Fruit fly (Drosophila melanogaster) whole organism, embryonic: ENCODE results near the gene CG8176.

Experiments
- ATbp ChIP-seq: fragments of 200-800 bp; sonication (Bioruptor generic); optimal IDR thresholded peaks from 2 replicates; lab custom pipeline; 2017; ENCODE audit warnings: missing biosample characterization, mild to moderate bottlenecking, missing genetic modification characterization, missing genetic modification reagents
- Ada2b ChIP-seq: fragments of 200-800 bp; sonication (Bioruptor generic); IDR thresholded peaks from 2 replicates; pipeline ENCODE4 v1.3.6; 2022; ENCODE audit warnings: missing biosample characterization, missing genetic modification characterization
- Adf1 ChIP-seq: fragments of 200-800 bp; sonication (Bioruptor generic); IDR thresholded peaks from 2 replicates; pipeline ENCODE4 v1.3.6; 2022; ENCODE audit warnings: missing biosample characterization, missing genetic modification characterization
- C15 ChIP-seq: fragments of 200-800 bp; sonication (Bioruptor generic); IDR thresholded peaks from 3 replicates; pipeline ENCODE4 v1.3.6; 2022; ENCODE audit warnings: missing biosample characterization, missing genetic modification characterization
- CG10565 ChIP-seq: fragments of 200-800 bp; sonication (Bioruptor generic); optimal IDR thresholded peaks from 3 replicates; lab custom pipeline; 2016; ENCODE audit warnings: missing biosample characterization, mild to moderate bottlenecking, missing genetic modification characterization
- CG11398 ChIP-seq: fragments of 200-800 bp; sonication (Bioruptor generic); optimal IDR thresholded peaks from 2 replicates; lab custom pipeline; 2016; ENCODE audit warnings: missing biosample characterization, missing genetic modification characterization
- CG11504 ChIP-seq: fragments of 200-800 bp; sonication (Bioruptor generic); optimal IDR thresholded peaks from 3 replicates; lab custom pipeline; 2019; ENCODE audit warnings: missing biosample characterization, mild to moderate bottlenecking, missing genetic modification characterization, moderate library complexity
- CG12236 ChIP-seq: fragments of 200-800 bp; sonication (Bioruptor generic); optimal IDR thresholded peaks from 2 replicates; lab custom pipeline; 2016; ENCODE audit warnings: missing biosample characterization, missing genetic modification characterization
- CG12744 ChIP-seq: fragments of 200-800 bp; sonication (Bioruptor generic); optimal IDR thresholded peaks from 2 replicates; lab custom pipeline; 2016; ENCODE audit warnings: missing biosample characterization, missing genetic modification characterization
- CG1602 ChIP-seq: fragments of 200-800 bp; sonication (Bioruptor generic); optimal IDR thresholded peaks from 3 replicates; lab custom pipeline; 2016; ENCODE audit warnings: missing biosample characterization, missing genetic modification characterization
- CG18476 ChIP-seq: fragments of 200-800 bp; sonication (Bioruptor generic); optimal IDR thresholded peaks from 2 replicates; lab custom pipeline; 2016; ENCODE audit warnings: missing biosample characterization, mild to moderate bottlenecking, missing genetic modification characterization
- CG18764 ChIP-seq: fragments of 200-800 bp; sonication (Bioruptor generic); optimal IDR thresholded peaks from 3 replicates; lab custom pipeline; 2016; ENCODE audit warnings: missing biosample characterization, missing genetic modification characterization
- CG32767 ChIP-seq: fragments of 200-800 bp; sonication (Bioruptor generic); IDR thresholded peaks from 2 replicates; pipeline ENCODE4 v1.3.6; 2022; ENCODE audit warnings: missing biosample characterization, missing genetic modification characterization
- CG33213 ChIP-seq: fragments of 200-800 bp; sonication (Bioruptor generic); optimal IDR thresholded peaks from 3 replicates; lab custom pipeline; 2016; ENCODE audit warnings: missing biosample characterization, missing genetic modification characterization
- CG34224 ChIP-seq: fragments of 200-800 bp; sonication (Bioruptor generic); IDR thresholded peaks from 3 replicates; pipeline ENCODE4 v1.3.6; 2022; ENCODE audit warnings: missing biosample characterization, missing genetic modification characterization; ENCODE audit not compliant: partially characterized antibody
- CG4854 ChIP-seq: fragments of 200-800 bp; sonication (Bioruptor generic); optimal IDR thresholded peaks from 2 replicates; lab custom pipeline; 2016; ENCODE audit warnings: missing biosample characterization, missing genetic modification characterization, inconsistent platforms
- CG9932 ChIP-seq: fragments of 200-800 bp; sonication (Bioruptor generic); IDR thresholded peaks from 2 replicates; pipeline ENCODE4 v1.3.6; 2022; ENCODE audit warnings: missing biosample characterization, missing genetic modification characterization
- Dad ChIP-seq: fragments of 200-800 bp; sonication (Bioruptor generic); optimal IDR thresholded peaks from 3 replicates; lab custom pipeline; 2016; ENCODE audit warnings: missing biosample characterization, missing genetic modification characterization
- Deaf1 ChIP-seq: fragments of 200-800 bp; optimal IDR thresholded peaks from 3 replicates; lab custom pipeline; 2019; ENCODE audit warnings: missing biosample characterization, mild to moderate bottlenecking, missing genetic modification characterization, moderate library complexity
- Doc3 ChIP-seq: fragments of 200-800 bp; sonication (Bioruptor generic); IDR thresholded peaks from 3 replicates; pipeline ENCODE4 v1.3.6; 2022; ENCODE audit warnings: missing biosample characterization, missing genetic modification characterization; ENCODE audit not compliant: partially characterized antibody
- HmgD ChIP-seq: fragments of 200-800 bp; sonication (Bioruptor generic); optimal IDR thresholded peaks from 3 replicates; lab custom pipeline; 2016; ENCODE audit warnings: missing biosample characterization, missing genetic modification characterization
- Jarid2 ChIP-seq: fragments of 200-800 bp; sonication (Bioruptor generic); optimal IDR thresholded peaks from 3 replicates; lab custom pipeline; 2017; ENCODE audit warnings: mild to moderate bottlenecking, missing biosample characterization, missing genetic modification reagents, missing genetic modification characterization
- Ravus ChIP-seq: fragments of 200-800 bp; sonication (Bioruptor generic); IDR thresholded peaks from 2 replicates; pipeline ENCODE4 v1.3.6; 2022; ENCODE audit warnings: missing biosample characterization, missing genetic modification characterization
- ap ChIP-seq: fragments of 200-800 bp; sonication (Bioruptor generic); IDR thresholded peaks from 2 replicates; pipeline ENCODE4 v1.3.6; 2022; ENCODE audit warnings: missing biosample characterization, missing genetic modification characterization
- ara ChIP-seq: fragments of 200-800 bp; sonication (Bioruptor generic); IDR thresholded peaks from 2 replicates; pipeline ENCODE4 v1.3.6; 2022; ENCODE audit warnings: missing biosample characterization, missing genetic modification characterization
- ase ChIP-seq: fragments of 200-800 bp; sonication (Bioruptor generic); IDR thresholded peaks from 3 replicates; pipeline ENCODE4 v1.3.6; 2022; ENCODE audit warnings: missing biosample characterization, missing genetic modification characterization
- br ChIP-seq: fragments of >200 bp; optimal IDR thresholded peaks from 2 replicates; lab custom pipeline; 2017
- cg ChIP-seq: fragments of 200-800 bp; sonication (Bioruptor generic); optimal IDR thresholded peaks from 3 replicates; lab custom pipeline; 2019; ENCODE audit warnings: missing biosample characterization, mild to moderate bottlenecking, missing genetic modification characterization, moderate library complexity
- crol ChIP-seq: fragments of 200-800 bp; sonication (Bioruptor generic); IDR thresholded peaks from 2 replicates; pipeline ENCODE4 v1.3.6; 2022; ENCODE audit warnings: missing biosample characterization, missing genetic modification characterization
- crp ChIP-seq, 2 experiments: fragments of 200-800 bp; sonication (Bioruptor generic); optimal IDR thresholded peaks; 2 replicates in 1 of 2; 3 replicates in 1 of 2; lab custom pipeline; 2017; ENCODE audit warnings: missing biosample characterization in 2 of 2, missing genetic modification characterization in 2 of 2, mild to moderate bottlenecking in 1 of 2, moderate library complexity in 1 of 2
- dan ChIP-seq: fragments of 200-800 bp; sonication (Bioruptor generic); IDR thresholded peaks from 2 replicates; pipeline ENCODE4 v1.3.6; 2022; ENCODE audit warnings: missing biosample characterization, missing genetic modification characterization
- dpn ChIP-seq, 2 experiments: fragments of 200-800 bp; sonication (Bioruptor generic); optimal IDR thresholded peaks; 3 replicates each; lab custom pipeline; 2016; ENCODE audit warnings: missing biosample characterization in 2 of 2, missing genetic modification characterization in 2 of 2
- exex ChIP-seq: fragments of 200-800 bp; sonication (Bioruptor generic); optimal IDR thresholded peaks from 4 replicates; lab custom pipeline; 2018; ENCODE audit warnings: missing biosample characterization, mild to moderate bottlenecking, missing genetic modification characterization, moderate library complexity
- gce ChIP-seq: fragments of 200-800 bp; sonication (Bioruptor generic); IDR thresholded peaks from 3 replicates; pipeline ENCODE4 v1.3.6; 2022; ENCODE audit warnings: missing biosample characterization, missing genetic modification characterization
- grn ChIP-seq: fragments of 200-800 bp; sonication (Bioruptor generic); optimal IDR thresholded peaks from 3 replicates; lab custom pipeline; 2017; ENCODE audit warnings: missing biosample characterization, missing genetic modification characterization
- hth ChIP-seq: fragments of >200 bp; optimal IDR thresholded peaks from 2 replicates; lab custom pipeline; 2017; ENCODE audit warnings: inconsistent platforms
- inv ChIP-seq: fragments of 200-800 bp; sonication (Bioruptor generic); IDR thresholded peaks from 2 replicates; pipeline ENCODE4 v1.3.6; 2022; ENCODE audit warnings: missing biosample characterization, missing genetic modification characterization; ENCODE audit not compliant: partially characterized antibody
- kay ChIP-seq: fragments of 200-800 bp; sonication (Bioruptor generic); optimal IDR thresholded peaks from 2 replicates; lab custom pipeline; 2016; ENCODE audit warnings: missing biosample characterization, missing genetic modification characterization
- lov ChIP-seq, 2 experiments: fragments of 200-800 bp in 1 of 2; fragments of >200 bp in 1 of 2; sonication (Bioruptor generic) in 1 of 2; IDR thresholded peaks in 1 of 2; optimal IDR thresholded peaks in 1 of 2; 2 replicates in 1 of 2; 3 replicates in 1 of 2; pipeline versions ENCODE4 v1.3.6 to Lab custom; 2017 to 2022; ENCODE audit warnings: missing biosample characterization in 1 of 2, missing genetic modification characterization in 1 of 2
- org-1 ChIP-seq: fragments of 200-800 bp; sonication (Bioruptor generic); optimal IDR thresholded peaks from 2 replicates; lab custom pipeline; 2017; ENCODE audit warnings: missing biosample characterization, missing genetic modification characterization
- pfk ChIP-seq: fragments of 200-800 bp; sonication (Bioruptor generic); optimal IDR thresholded peaks from 2 replicates; lab custom pipeline; 2018; ENCODE audit warnings: missing biosample characterization, mild to moderate bottlenecking, missing genetic modification characterization, moderate library complexity
- pros ChIP-seq: fragments of 200-800 bp; sonication (Bioruptor generic); optimal IDR thresholded peaks from 3 replicates; lab custom pipeline; 2019; ENCODE audit warnings: missing biosample characterization, mild to moderate bottlenecking, missing genetic modification characterization, moderate library complexity
- sd ChIP-seq: fragments of 200-800 bp; sonication (Bioruptor generic); optimal IDR thresholded peaks from 3 replicates; lab custom pipeline; 2018; ENCODE audit warnings: missing biosample characterization, mild to moderate bottlenecking, missing genetic modification characterization, moderate library complexity
- seq ChIP-seq: fragments of 200-800 bp; sonication (Bioruptor generic); IDR thresholded peaks from 2 replicates; pipeline ENCODE4 v1.3.6; 2022; ENCODE audit warnings: missing biosample characterization, missing genetic modification characterization
- so ChIP-seq: fragments of 200-800 bp; sonication (Bioruptor generic); IDR thresholded peaks from 3 replicates; pipeline ENCODE4 v1.3.6; 2022; ENCODE audit warnings: missing biosample characterization, missing genetic modification characterization
- z ChIP-seq: fragments of 200-800 bp; sonication (Bioruptor generic); IDR thresholded peaks from 3 replicates; pipeline ENCODE4 v1.3.6; 2022; ENCODE audit warnings: missing biosample characterization, missing genetic modification characterization

CG8176 gene

DNA sequence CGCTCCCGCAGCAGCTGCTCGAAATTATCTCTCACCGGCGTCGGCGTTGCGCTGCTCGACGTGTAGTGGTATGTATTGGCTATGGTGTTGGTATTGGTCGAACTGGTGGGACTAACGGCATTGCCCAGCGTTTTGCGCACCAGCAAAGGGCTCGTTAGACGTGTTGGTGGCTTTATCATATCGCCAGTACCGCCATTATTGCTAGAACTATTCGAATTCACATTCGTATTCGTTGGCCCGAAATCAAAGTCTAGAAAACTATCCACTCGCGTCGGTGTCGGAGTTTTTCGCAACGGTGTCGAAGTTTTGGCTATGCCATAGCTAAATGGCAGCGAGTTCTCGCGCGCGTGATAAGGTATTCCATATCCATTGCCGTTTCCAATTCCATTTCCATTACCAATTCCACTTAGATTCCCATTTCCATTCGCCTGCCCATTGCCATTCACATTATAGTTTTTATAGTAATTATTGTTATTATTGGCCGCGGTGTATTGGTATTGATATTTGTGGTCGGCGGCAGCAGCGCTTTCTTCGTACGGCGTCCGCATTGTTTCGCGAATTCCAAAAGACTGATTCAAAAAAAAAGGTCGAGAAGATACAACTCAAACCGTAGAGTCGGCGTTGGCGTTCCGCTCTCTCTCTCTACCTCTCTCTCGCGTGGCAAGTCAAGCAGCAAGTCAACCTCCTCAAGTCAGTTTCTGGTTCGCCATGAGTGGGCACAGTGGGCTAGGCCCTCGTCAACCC is 16.8 kb downstream of the CG8176 start, which contains the start of gene by (continued):
- TF ChIP-seq sd (tag; lab: Kevin White, UChicago) (peak; percentile 83), lov (optimal IDR thresholded peaks at IDR 0.05; lab: Kevin White, UChicago) (no peak), lov (GFP tag; IDR thresholded peaks at IDR 0.05; lab: Robert Waterston, UW) (no peak), ATbp (GFP tag; lab: Kevin White, UChicago) (no peak), CG34224 (no peak), kay (GFP tag; lab: Kevin White, UChicago) (no peak), seq (GFP tag; lab: Robert Waterston, UW) (no peak), Adf1 (GFP tag; lab: Robert Waterston, UW) (peak; percentile 38; the same call in 1 of the 2 replicates), cg (GFP tag; lab: Kevin White, UChicago) (peak; percentile 47), Jarid2 (GFP tag; lab: Kevin White, UChicago) (peak; percentile 71), CG10565 (GFP tag; lab: Kevin White, UChicago) (no peak), ase (GFP tag; lab: Robert Waterston, UW) (no peak), Dad (GFP tag; lab: Kevin White, UChicago) (no peak), exex (peak; percentile 76), CG32767 (GFP tag; lab: Robert Waterston, UW) (no peak), CG11504 (tag; lab: Kevin White, UChicago) (no peak), z (GFP tag; lab: Robert Waterston, UW) (peak; percentile 58; the same call in 1 of the 3 replicates), Deaf1 (peak; percentile 51), inv (GFP tag; lab: Robert Waterston, UW) (no peak; the same call in 1 of the 2 replicates)

DNA sequence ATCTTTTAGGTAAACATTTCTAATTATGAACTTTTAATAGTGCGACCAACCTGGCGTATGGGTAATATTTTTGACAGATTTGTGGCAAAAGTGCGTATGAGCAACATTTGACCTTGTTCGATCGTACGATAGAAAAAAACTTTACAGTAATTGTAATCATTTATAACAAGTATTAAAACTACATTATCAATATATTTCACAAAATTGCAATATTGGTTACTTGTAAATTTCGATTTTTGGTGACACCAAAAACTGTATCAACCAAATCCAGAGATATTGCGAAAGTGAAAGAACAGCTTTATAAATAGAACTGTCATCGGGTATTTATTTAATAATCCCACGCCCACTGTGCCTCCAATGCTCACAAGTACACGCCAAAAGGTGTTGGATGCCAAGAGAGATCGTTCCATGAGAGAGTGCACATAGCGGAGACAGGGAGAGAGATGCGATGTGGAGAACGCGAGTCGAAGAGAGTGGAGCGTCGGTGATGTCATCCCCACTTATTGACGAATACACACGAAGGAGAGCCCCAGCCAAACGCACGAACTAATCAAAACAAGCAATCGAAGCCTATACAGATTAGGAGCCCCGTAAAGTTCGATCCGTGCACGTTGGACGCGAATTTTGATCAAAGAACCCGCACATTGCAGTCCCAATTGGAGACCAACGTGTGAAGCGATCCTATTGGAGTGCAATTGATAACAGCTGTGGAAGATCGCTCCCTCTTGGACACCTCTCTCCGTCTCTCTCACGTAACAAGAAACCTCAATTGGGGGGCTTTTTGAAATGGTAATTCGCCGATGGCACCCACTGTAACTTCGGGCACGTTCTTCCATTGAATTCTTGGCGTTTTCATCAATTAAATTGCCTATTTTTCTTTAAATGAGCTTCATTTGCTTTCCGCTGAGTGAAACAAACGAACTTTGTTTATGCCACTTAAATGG is 17.6 kb downstream of the CG8176 start:
- peak; percentile 77 for TF ChIP-seq ara (GFP tag; lab: Robert Waterston, UW)
- TF ChIP-seq HmgD (GFP tag; lab: Kevin White, UChicago) = peak; percentile 57
- TF ChIP-seq ap (GFP tag; lab: Robert Waterston, UW) = peak; percentile 63
- peak; percentile 38 for TF ChIP-seq grn
- TF ChIP-seq crol (GFP tag; lab: Robert Waterston, UW) = no peak
- TF ChIP-seq gce (GFP tag; lab: Robert Waterston, UW) = peak; percentile 49; the same call in 1 of the 3 replicates
- peak; percentile 99 for TF ChIP-seq org-1 (GFP tag; lab: Kevin White, UChicago)
- TF ChIP-seq br = no peak
- peak in 1 of 2 experiments; percentile 70 for TF ChIP-seq crp (GFP tag; optimal IDR thresholded peaks at IDR 0.05; lab: Kevin White, UChicago)
- 0 out of 3 replicates have a peak, but pooled peaks have one; percentile 19 for TF ChIP-seq Doc3 (GFP tag; lab: Robert Waterston, UW)
- TF ChIP-seq hth (lab: Kevin White, UChicago) = no peak
- TF ChIP-seq CG12236 = peak; percentile 69
- peak; percentile 93 for TF ChIP-seq CG18764 (GFP tag; lab: Kevin White, UChicago)
- peak; percentile 94 to 95 for TF ChIP-seq dpn (GFP tag; optimal IDR thresholded peaks at IDR 0.05; lab: Kevin White, UChicago)
- peak; percentile 96 for TF ChIP-seq CG18476
- peak; percentile 88 for TF ChIP-seq CG12744 (GFP tag; lab: Kevin White, UChicago)
- peak; percentile 39; the same call in 1 of the 2 replicates for TF ChIP-seq dan
- peak; percentile 84 for TF ChIP-seq CG11398
- peak; percentile 94 for TF ChIP-seq CG1602
- TF ChIP-seq Ravus = peak; percentile 56
- peak; percentile 99 for TF ChIP-seq pros (GFP tag; lab: Kevin White, UChicago)
- TF ChIP-seq so = peak; percentile 87; the same call in 2 of the 3 replicates
- TF ChIP-seq pfk (GFP tag; lab: Kevin White, UChicago) = peak; percentile 27
- TF ChIP-seq CG4854 (GFP tag; lab: Kevin White, UChicago) = peak; percentile 93
- TF ChIP-seq C15 = peak; percentile 71; the same call in 2 of the 3 replicates
- peak; percentile 89 for TF ChIP-seq CG9932 (GFP tag; lab: Robert Waterston, UW)
- peak; percentile 67 for TF ChIP-seq CG33213 (GFP tag; lab: Kevin White, UChicago)
- TF ChIP-seq Ada2b = peak; percentile 83
